Fruit fly (Drosophila melanogaster): ENCODE data around the gene pns.

dm6 chr3L:1569966-1570276 lies 33.0 kb downstream of the pns start:
- TF ChIP-seq Crg-1 (GFP tag; optimal IDR thresholded peaks at IDR 0.05) (no peak), CG1620 (GFP tag; optimal IDR thresholded peaks at IDR 0.05) (no peak), CG7045 (GFP tag; optimal IDR thresholded peaks at IDR 0.05) (no peak), cic (GFP tag; optimal IDR thresholded peaks at IDR 0.05) (no peak)

All from whole organism, adult.